Fruit fly (Drosophila melanogaster) S2 (cell line): Measurements from ENCODE around the gene betaNACtes1.

Experiments
- CG8478 ChIP-seq: fragments of >200 bp; optimal IDR thresholded peaks from 2 replicates; lab custom pipeline; 2018
- CTCF ChIP-seq, 2 experiments: fragments of >200 bp; optimal IDR thresholded peaks; 2 replicates each; lab custom pipeline; 2018

DNA sequence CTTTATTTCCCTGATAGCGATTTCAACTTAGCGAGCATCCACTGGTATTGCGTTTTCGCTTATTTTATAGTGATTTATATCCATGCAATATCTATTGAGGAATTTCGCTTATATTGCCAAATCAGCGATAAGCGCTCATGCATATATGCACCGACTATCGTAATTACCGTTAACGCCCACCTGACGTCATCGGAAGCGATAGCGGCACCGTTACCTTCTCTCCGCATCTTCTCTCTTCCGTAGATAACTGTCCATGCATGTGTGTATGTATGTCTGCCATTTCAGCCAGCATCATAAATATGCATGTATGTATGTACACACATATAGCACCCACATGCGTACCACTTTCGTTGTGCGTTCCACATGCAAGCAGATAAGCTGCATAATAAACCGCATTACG, 48.8 kb upstream of the betaNACtes1 start:
- no peak for TF ChIP-seq CG8478 (lab: Kevin White, UChicago)
- no peak for TF ChIP-seq CTCF (optimal IDR thresholded peaks at IDR 0.05; lab: Kevin White, UChicago)
